Worm (Caenorhabditis elegans) whole organism, late embryonic: ENCODE results near the gene set-12.

Source experiments
- K02D7.2 ChIP-seq: sonication (generic microtip); optimal IDR thresholded peaks from 2 replicates; lab custom pipeline; 2017; ENCODE audit warnings: mild to moderate bottlenecking, missing genetic modification characterization, missing compliant biosample characterization
- K09A11.1 ChIP-seq: sonication (generic microtip); optimal IDR thresholded peaks from 2 replicates; lab custom pipeline; 2017; ENCODE audit warnings: antibody characterized with exemption, mild to moderate bottlenecking, missing genetic modification characterization, missing compliant biosample characterization; ENCODE audit not compliant: insufficient read depth
- Y22D7AL.16 ChIP-seq: sonication (generic microtip); optimal IDR thresholded peaks from 2 replicates; lab custom pipeline; 2016; ENCODE audit warnings: missing genetic modification characterization, missing compliant biosample characterization
- ama-1 ChIP-seq: fragments of 150-350 bp; optimal IDR thresholded peaks from 2 replicates; lab custom pipeline; 2014
- ceh-30 ChIP-seq: fragments of 150-350 bp; optimal IDR thresholded peaks from 2 replicates; lab custom pipeline; 2014; ENCODE audit warnings: missing biosample characterization, missing genetic modification characterization
- ceh-31 ChIP-seq: sonication (generic microtip); optimal IDR thresholded peaks from 2 replicates; lab custom pipeline; 2016; ENCODE audit warnings: missing genetic modification characterization, missing compliant biosample characterization
- dve-1 ChIP-seq: sonication (generic microtip); optimal IDR thresholded peaks from 2 replicates; lab custom pipeline; 2017; ENCODE audit warnings: antibody characterized with exemption, mild to moderate bottlenecking, missing genetic modification characterization, missing compliant biosample characterization
- eyg-1 ChIP-seq: sonication (generic microtip); optimal IDR thresholded peaks from 2 replicates; lab custom pipeline; 2016; ENCODE audit warnings: missing genotype, missing genetic modification characterization, missing compliant biosample characterization
- fkh-10 ChIP-seq: fragments of 150-350 bp; optimal IDR thresholded peaks from 2 replicates; lab custom pipeline; 2014; ENCODE audit warnings: missing biosample characterization, missing genetic modification reagents, missing genetic modification characterization
- hlh-30 ChIP-seq: sonication (generic microtip); optimal IDR thresholded peaks from 2 replicates; lab custom pipeline; 2017; ENCODE audit warnings: antibody characterized with exemption, missing genetic modification characterization, missing compliant biosample characterization; ENCODE audit not compliant: insufficient read depth
- pag-3 ChIP-seq: sonication (generic microtip); optimal IDR thresholded peaks from 2 replicates; lab custom pipeline; 2016; ENCODE audit warnings: missing compliant biosample characterization, missing genetic modification characterization, borderline replicate concordance
- pha-4 ChIP-seq: fragments of 150-350 bp; optimal IDR thresholded peaks from 2 replicates; lab custom pipeline; 2018; ENCODE audit warnings: missing biosample characterization, missing genetic modification reagents, missing genetic modification characterization
- sdc-2 ChIP-seq: sonication (generic microtip); optimal IDR thresholded peaks from 2 replicates; lab custom pipeline; 2016; ENCODE audit warnings: missing genotype, missing genetic modification characterization, missing compliant biosample characterization
- unc-55 ChIP-seq: sonication (generic microtip); optimal IDR thresholded peaks from 2 replicates; lab custom pipeline; 2017; ENCODE audit warnings: missing biosample characterization, missing genetic modification reagents, missing genetic modification characterization

DNA sequence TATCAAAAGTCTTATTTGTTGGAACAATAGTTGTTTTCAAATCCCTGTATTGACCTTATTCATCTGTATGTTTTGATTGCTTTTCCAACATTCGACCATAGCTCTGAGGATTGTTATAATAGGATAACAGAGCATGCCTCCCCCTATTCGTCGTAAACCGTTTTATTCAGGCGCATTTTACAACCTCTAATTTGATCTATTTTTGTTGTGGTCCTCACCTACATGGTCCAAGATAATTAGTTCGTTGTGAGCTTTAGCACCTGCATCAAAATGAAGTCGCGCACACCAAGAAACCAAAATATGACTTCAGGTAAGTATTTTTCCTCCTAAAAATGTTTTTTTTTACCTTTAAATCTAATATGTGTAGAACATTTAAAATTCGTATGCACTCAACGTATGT is 16.7 kb upstream of the set-12 start, which contains the start of gene deg-1:
- TF ChIP-seq fkh-10 (GFP tag; lab: Kevin White, UChicago) (no peak), sdc-2 (tag; lab: Kevin White, UChicago) (no peak), eyg-1 (no peak), ceh-31 (tag; lab: Kevin White, UChicago) (no peak), K09A11.1 (no peak), pag-3 (tag; lab: Kevin White, UChicago) (no peak), Y22D7AL.16 (tag; lab: Kevin White, UChicago) (no peak), ceh-30 (tag; lab: Kevin White, UChicago) (no peak), pha-4 (tag; lab: Kevin White, UChicago) (no peak), unc-55 (GFP tag; lab: Kevin White, UChicago) (no peak), K02D7.2 (tag; lab: Kevin White, UChicago) (no peak), dve-1 (tag; lab: Kevin White, UChicago) (no peak), hlh-30 (tag; lab: Kevin White, UChicago) (no peak), ama-1 (no peak)
